Worm (Caenorhabditis elegans) whole organism, L4 larva: ENCODE data around the gene rsks-1.

Experiments used
- nhr-25 ChIP-seq: sonication (generic microtip); optimal IDR thresholded peaks from 2 replicates; lab custom pipeline; 2017; ENCODE audit warnings: missing genetic modification characterization, mild to moderate bottlenecking, missing compliant biosample characterization, antibody characterized with exemption, moderate library complexity, borderline replicate concordance; ENCODE audit not compliant: insufficient read depth
- nhr-6 ChIP-seq: fragments of 150-350 bp; optimal IDR thresholded peaks from 2 replicates; lab custom pipeline; 2014; ENCODE audit warnings: missing biosample characterization, missing genetic modification characterization
- unc-62 ChIP-seq, 3 experiments: fragments of 150-350 bp in 1 of 3; sonication (generic microtip); optimal IDR thresholded peaks in 2 of 3; peaks in 1 of 3; 1 replicate in 1 of 3; 2 replicates in 2 of 3; lab custom pipeline; 2014 to 2017; ENCODE audit warnings: missing biosample characterization in 3 of 3, missing genetic modification characterization in 3 of 3, missing genetic modification reagents in 3 of 3, missing genotype in 1 of 3

DNA sequence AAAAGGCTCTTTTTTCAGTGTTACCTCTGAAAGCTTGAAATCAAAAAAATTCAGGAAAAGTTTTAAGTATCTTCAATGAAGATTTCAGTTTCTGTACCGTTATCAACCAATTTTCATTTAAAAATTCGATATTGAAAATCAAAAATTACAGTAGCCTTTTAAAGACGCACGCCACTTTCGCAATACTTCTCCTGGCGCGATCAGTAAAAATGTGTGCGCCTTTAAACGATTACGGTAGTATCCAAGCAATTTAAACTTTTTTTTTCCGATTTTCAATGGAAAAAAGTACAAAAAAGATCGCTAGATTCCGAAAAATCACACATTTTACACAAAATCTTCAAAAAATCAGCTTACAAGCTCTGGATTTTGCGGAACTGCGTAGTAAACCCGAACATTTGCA is 45.0 kb downstream of the rsks-1 start:
- TF ChIP-seq nhr-25 (tag; lab: Kevin White, UChicago), result no peak
- no peak for TF ChIP-seq nhr-6 (tag; lab: Kevin White, UChicago)
- TF ChIP-seq unc-62 (GFP tag; optimal IDR thresholded peaks at IDR 0.05 in 1 of 2; lab: Kevin White, UChicago), result no peak
- no peak for TF ChIP-seq unc-62 (tag; optimal IDR thresholded peaks at IDR 0.05; lab: Kevin White, UChicago)
